Worm (Caenorhabditis elegans) whole organism, L1 larva: ENCODE results near the gene M176.10.

ENCODE experiments used
- dpl-1 ChIP-seq, 3 experiments: fragments of 150-350 bp in 2 of 3; sonication (generic microtip) in 1 of 3; optimal IDR thresholded peaks; 2 replicates each; lab custom pipeline; 2014 to 2017; ENCODE audit warnings: missing biosample characterization in 3 of 3, missing genetic modification characterization in 3 of 3, missing genetic modification reagents in 3 of 3
- ets-5 ChIP-seq: fragments of 200-800 bp; sonication (Bioruptor generic); IDR thresholded peaks from 2 replicates; pipeline ENCODE4 v1.3.6; 2022; ENCODE audit warnings: missing genetic modification characterization, missing compliant biosample characterization
- lin-13 ChIP-seq: fragments of 150-350 bp; optimal IDR thresholded peaks from 2 replicates; lab custom pipeline; 2014; ENCODE audit warnings: missing biosample characterization, missing genetic modification reagents, missing genetic modification characterization
- lin-39 ChIP-seq: fragments of 150-350 bp; optimal IDR thresholded peaks from 2 replicates; lab custom pipeline; 2014; ENCODE audit warnings: missing biosample characterization, missing genetic modification reagents, missing genetic modification characterization
- nhr-237 ChIP-seq: fragments of 150-350 bp; optimal IDR thresholded peaks from 2 replicates; lab custom pipeline; 2014; ENCODE audit warnings: missing biosample characterization, missing genetic modification characterization
- nhr-47 ChIP-seq: sonication (generic microtip); optimal IDR thresholded peaks from 2 replicates; lab custom pipeline; 2016; ENCODE audit warnings: mild to moderate bottlenecking, missing genetic modification characterization, moderate library complexity, missing compliant biosample characterization
- snu-23 ChIP-seq: sonication (generic microtip); optimal IDR thresholded peaks from 2 replicates; lab custom pipeline; 2016; ENCODE audit warnings: missing genetic modification characterization, missing compliant biosample characterization
- sox-4 ChIP-seq: sonication (generic microtip); optimal IDR thresholded peaks from 2 replicates; lab custom pipeline; 2016; ENCODE audit warnings: missing genetic modification characterization, missing compliant biosample characterization

DNA sequence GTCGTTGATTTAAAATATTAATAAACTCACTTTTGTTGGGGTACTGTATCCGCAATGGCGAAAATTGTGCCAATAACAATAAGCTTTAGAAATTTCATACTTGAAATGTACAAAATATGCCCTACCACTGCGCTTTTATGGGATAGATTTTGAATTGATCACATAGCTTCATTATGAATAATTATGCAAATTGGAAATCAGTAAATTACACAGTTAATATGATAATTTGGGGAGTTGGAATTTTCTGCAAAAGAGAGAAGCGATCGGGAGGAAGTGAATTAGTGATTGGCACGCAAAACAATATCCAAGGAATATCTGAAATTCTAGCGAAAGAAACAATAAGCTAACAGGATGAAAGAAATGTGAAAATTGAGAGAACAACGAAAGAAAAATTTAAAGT is at the start of gene M176.10:
- TF ChIP-seq nhr-47 (tag; lab: Kevin White, UChicago) = no peak
- TF ChIP-seq lin-39 (tag; lab: Kevin White, UChicago) = no peak
- TF ChIP-seq lin-13 (GFP tag; lab: Kevin White, UChicago) = no peak
- TF ChIP-seq nhr-237 (tag; lab: Kevin White, UChicago) = no peak
- no peak for TF ChIP-seq snu-23 (GFP tag; lab: Kevin White, UChicago)
- no peak for TF ChIP-seq sox-4
- TF ChIP-seq ets-5 (GFP tag; lab: Robert Waterston, UW) = no peak
- TF ChIP-seq dpl-1 (GFP tag; optimal IDR thresholded peaks at IDR 0.05; lab: Kevin White, UChicago) = no peak
